Worm (Caenorhabditis elegans) whole organism, mixed stage, embryonic: Measurements from ENCODE around the gene srh-128.

Experiments
- ham-2 ChIP-seq: fragments of 200-800 bp; sonication (Bioruptor generic); optimal IDR thresholded peaks from 2 replicates; lab custom pipeline; 2018; ENCODE audit warnings: mild to moderate bottlenecking, missing genetic modification characterization, missing compliant biosample characterization
- mab-5 ChIP-seq: fragments of 150-350 bp; optimal IDR thresholded peaks from 2 replicates; lab custom pipeline; 2014; ENCODE audit warnings: missing biosample characterization, missing genetic modification characterization
- nhr-237 ChIP-seq: fragments of 150-350 bp; optimal IDR thresholded peaks from 2 replicates; lab custom pipeline; 2014; ENCODE audit warnings: missing biosample characterization, missing genetic modification characterization
- unc-62 ChIP-seq: fragments of 150-350 bp; optimal IDR thresholded peaks from 2 replicates; lab custom pipeline; 2014; ENCODE audit warnings: missing biosample characterization, missing genetic modification reagents, missing genetic modification characterization

DNA sequence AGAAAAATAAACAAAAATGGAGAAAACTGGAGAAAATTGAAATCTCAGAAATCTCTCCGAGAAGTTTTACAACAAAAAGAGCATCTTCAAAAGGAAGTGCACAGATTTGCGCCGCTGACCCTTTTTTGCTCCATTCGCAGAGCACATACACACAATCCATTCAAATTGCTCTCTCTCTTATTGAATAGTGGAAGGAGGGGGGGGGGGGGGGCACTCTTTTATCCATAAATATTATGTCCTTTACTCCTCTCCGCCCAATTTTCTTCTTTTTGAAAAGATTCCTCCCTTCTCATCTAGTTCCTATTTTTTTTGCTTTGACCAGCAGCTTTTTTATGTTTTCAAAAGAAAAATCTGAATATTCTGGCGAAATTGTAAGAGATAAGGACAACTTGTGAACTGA is 10.0 kb downstream of the srh-128 start:
- TF ChIP-seq mab-5 (tag; lab: Kevin White, UChicago) (no peak), ham-2 (GFP tag; lab: Kevin White, UChicago) (no peak), unc-62 (GFP tag; lab: Kevin White, UChicago) (no peak), nhr-237 (no peak)
